Fruit fly (Drosophila melanogaster) whole organism, embryonic: Measurements from ENCODE around the gene Osi7.

Experiments used
- Atf-2 ChIP-seq: fragments of 200-800 bp; sonication (Bioruptor generic); optimal IDR thresholded peaks from 2 replicates; lab custom pipeline; 2016; ENCODE audit warnings: missing biosample characterization, missing genetic modification characterization
- Awh ChIP-seq: fragments of 200-800 bp; sonication (Bioruptor generic); IDR thresholded peaks from 2 replicates; pipeline ENCODE4, ENCODE4 v1.3.6; 2022; ENCODE audit warnings: missing biosample characterization, missing genetic modification characterization
- Blimp-1 ChIP-seq: fragments of 200-800 bp; sonication (Bioruptor generic); optimal IDR thresholded peaks from 3 replicates; lab custom pipeline; 2018; ENCODE audit warnings: missing biosample characterization, missing genetic modification characterization, mild to moderate bottlenecking, moderate library complexity, missing genetic modification reagents
- C15 ChIP-seq: fragments of 200-800 bp; sonication (Bioruptor generic); IDR thresholded peaks from 3 replicates; pipeline ENCODE4 v1.3.6; 2022; ENCODE audit warnings: missing biosample characterization, missing genetic modification characterization
- CG10654 ChIP-seq: fragments of 200-800 bp; sonication (Bioruptor generic); optimal IDR thresholded peaks from 2 replicates; lab custom pipeline; 2016; ENCODE audit warnings: missing biosample characterization, missing genetic modification characterization
- CG12236 ChIP-seq: fragments of 200-800 bp; sonication (Bioruptor generic); optimal IDR thresholded peaks from 2 replicates; lab custom pipeline; 2016; ENCODE audit warnings: missing biosample characterization, missing genetic modification characterization
- CG12659 ChIP-seq: fragments of 200-800 bp; sonication (Bioruptor generic); optimal IDR thresholded peaks from 3 replicates; lab custom pipeline; 2017; ENCODE audit warnings: mild to moderate bottlenecking, missing biosample characterization, missing genetic modification reagents, missing genetic modification characterization
- CG13287 ChIP-seq: fragments of 200-800 bp; sonication (Bioruptor generic); IDR thresholded peaks from 2 replicates; pipeline ENCODE4 v1.3.6; 2022; ENCODE audit warnings: missing biosample characterization, missing genetic modification characterization; ENCODE audit not compliant: partially characterized antibody
- CG13424 ChIP-seq: fragments of 200-800 bp; sonication (Bioruptor generic); optimal IDR thresholded peaks from 2 replicates; lab custom pipeline; 2019; ENCODE audit warnings: missing biosample characterization, mild to moderate bottlenecking, missing genetic modification characterization, moderate library complexity
- CG14014 ChIP-seq: fragments of 200-800 bp; sonication (Bioruptor generic); IDR thresholded peaks from 2 replicates; pipeline ENCODE4 v1.3.6; 2022; ENCODE audit warnings: missing biosample characterization, missing genetic modification characterization
- CG15073 ChIP-seq: fragments of 200-800 bp; sonication (Bioruptor generic); optimal IDR thresholded peaks from 2 replicates; lab custom pipeline; 2016; ENCODE audit warnings: missing biosample characterization, missing genetic modification characterization
- CG17359 ChIP-seq: fragments of 200-800 bp; sonication (Bioruptor generic); optimal IDR thresholded peaks from 3 replicates; lab custom pipeline; 2018; ENCODE audit warnings: missing biosample characterization, mild to moderate bottlenecking, missing genetic modification characterization, moderate library complexity
- CG31441 ChIP-seq: fragments of 200-800 bp; sonication (Bioruptor generic); IDR thresholded peaks from 2 replicates; pipeline ENCODE4 v1.3.6; 2022; ENCODE audit warnings: missing biosample characterization, missing genetic modification characterization
- CG33557 ChIP-seq: fragments of 200-800 bp; sonication (Bioruptor generic); optimal IDR thresholded peaks from 2 replicates; lab custom pipeline; 2019; ENCODE audit warnings: missing biosample characterization, mild to moderate bottlenecking, missing genetic modification characterization, moderate library complexity
- CG4424 ChIP-seq: fragments of 200-800 bp; sonication (Bioruptor generic); optimal IDR thresholded peaks from 3 replicates; lab custom pipeline; 2016; ENCODE audit warnings: missing biosample characterization, missing genetic modification characterization
- CG5953 ChIP-seq: fragments of 200-800 bp; sonication (Bioruptor generic); IDR thresholded peaks from 2 replicates; pipeline ENCODE4 v1.3.6; 2022; ENCODE audit warnings: missing biosample characterization, missing genetic modification characterization
- CG6689 ChIP-seq: fragments of 200-800 bp; sonication (Bioruptor generic); IDR thresholded peaks from 2 replicates; pipeline ENCODE4 v1.3.6; 2022; ENCODE audit warnings: missing biosample characterization, missing genetic modification characterization
- CG6791 ChIP-seq: fragments of 200-800 bp; sonication (Bioruptor generic); IDR thresholded peaks from 3 replicates; pipeline ENCODE4 v1.3.6; 2022; ENCODE audit warnings: missing biosample characterization, missing genetic modification characterization; ENCODE audit not compliant: partially characterized antibody
- CG6854 ChIP-seq: fragments of 200-800 bp; sonication (Bioruptor generic); optimal IDR thresholded peaks from 3 replicates; lab custom pipeline; 2017; ENCODE audit warnings: missing biosample characterization, mild to moderate bottlenecking, missing genetic modification characterization
- CG7839 ChIP-seq: fragments of 200-800 bp; sonication (Bioruptor generic); optimal IDR thresholded peaks from 3 replicates; lab custom pipeline; 2018; ENCODE audit warnings: missing biosample characterization, mild to moderate bottlenecking, missing genetic modification characterization, moderate library complexity
- CG8089 ChIP-seq: fragments of 200-800 bp; sonication (Bioruptor generic); optimal IDR thresholded peaks from 3 replicates; lab custom pipeline; 2016; ENCODE audit warnings: missing biosample characterization, missing genetic modification characterization
- CG9215 ChIP-seq: fragments of 200-800 bp; sonication (Bioruptor generic); IDR thresholded peaks from 2 replicates; pipeline ENCODE4 v1.3.6; 2022; ENCODE audit warnings: missing biosample characterization, missing genetic modification characterization
- D19B ChIP-seq: fragments of 200-800 bp; sonication (Bioruptor generic); optimal IDR thresholded peaks from 2 replicates; lab custom pipeline; 2017; ENCODE audit warnings: missing biosample characterization, mild to moderate bottlenecking, missing genetic modification characterization
- Dad ChIP-seq: fragments of 200-800 bp; sonication (Bioruptor generic); optimal IDR thresholded peaks from 3 replicates; lab custom pipeline; 2016; ENCODE audit warnings: missing biosample characterization, missing genetic modification characterization
- HmgZ ChIP-seq: fragments of 200-800 bp; sonication (Bioruptor generic); optimal IDR thresholded peaks from 2 replicates; lab custom pipeline; 2018; ENCODE audit warnings: missing biosample characterization, mild to moderate bottlenecking, missing genetic modification characterization
- NC2α ChIP-seq: fragments of 200-800 bp; sonication (Bioruptor generic); optimal IDR thresholded peaks from 2 replicates; lab custom pipeline; 2016; ENCODE audit warnings: missing biosample characterization, missing genetic modification characterization
- NK7.1 ChIP-seq: fragments of 200-800 bp; sonication (Bioruptor generic); optimal IDR thresholded peaks from 3 replicates; lab custom pipeline; 2016; ENCODE audit warnings: missing biosample characterization, missing genetic modification characterization
- Nf-YA ChIP-seq: fragments of 200-800 bp; sonication (Bioruptor generic); IDR thresholded peaks from 2 replicates; pipeline ENCODE4 v1.3.6; 2022; ENCODE audit warnings: missing biosample characterization, missing genetic modification characterization
- Nf-YC ChIP-seq: fragments of 200-800 bp; optimal IDR thresholded peaks from 3 replicates; lab custom pipeline; 2019; ENCODE audit warnings: missing biosample characterization, mild to moderate bottlenecking, missing genetic modification characterization, moderate library complexity
- Six4 ChIP-seq: fragments of 200-800 bp; sonication (Bioruptor generic); optimal IDR thresholded peaks from 2 replicates; lab custom pipeline; 2016; ENCODE audit warnings: missing biosample characterization, missing genetic modification characterization
- abd-A ChIP-seq: fragments of 200-800 bp; sonication (Bioruptor generic); optimal IDR thresholded peaks from 3 replicates; lab custom pipeline; 2019; ENCODE audit warnings: missing biosample characterization, mild to moderate bottlenecking, missing genetic modification characterization, moderate library complexity
- ac ChIP-seq: fragments of 200-800 bp; sonication (Bioruptor generic); optimal IDR thresholded peaks from 3 replicates; lab custom pipeline; 2017; ENCODE audit warnings: missing biosample characterization, mild to moderate bottlenecking, missing genetic modification characterization
- ap ChIP-seq: fragments of 200-800 bp; sonication (Bioruptor generic); IDR thresholded peaks from 2 replicates; pipeline ENCODE4 v1.3.6; 2022; ENCODE audit warnings: missing biosample characterization, missing genetic modification characterization
- br ChIP-seq: fragments of >200 bp; optimal IDR thresholded peaks from 2 replicates; lab custom pipeline; 2017
- esg ChIP-seq: fragments of 200-800 bp; sonication (Bioruptor generic); conservative IDR thresholded peaks from 2 replicates; pipeline ENCODE4 v1.3.6; 2022; ENCODE audit warnings: missing biosample characterization, missing genetic modification characterization
- klu ChIP-seq: fragments of 200-800 bp; sonication (Bioruptor generic); IDR thresholded peaks from 2 replicates; pipeline ENCODE4 v1.3.6; 2022; ENCODE audit warnings: missing biosample characterization, missing genetic modification characterization
- lilli ChIP-seq: fragments of 200-800 bp; sonication (Bioruptor generic); optimal IDR thresholded peaks from 3 replicates; lab custom pipeline; 2016; ENCODE audit warnings: missing biosample characterization, missing genetic modification characterization
- oc ChIP-seq: fragments of 200-800 bp; sonication (Bioruptor generic); optimal IDR thresholded peaks from 2 replicates; lab custom pipeline; 2018; ENCODE audit warnings: missing biosample characterization, mild to moderate bottlenecking, missing genetic modification characterization, moderate library complexity
- pfk ChIP-seq: fragments of 200-800 bp; sonication (Bioruptor generic); optimal IDR thresholded peaks from 2 replicates; lab custom pipeline; 2018; ENCODE audit warnings: missing biosample characterization, mild to moderate bottlenecking, missing genetic modification characterization, moderate library complexity
- prd ChIP-seq, 3 experiments: fragments of >200 bp in 2 of 3; fragments of 200-800 bp in 1 of 3; sonication (Bioruptor generic) in 1 of 3; optimal IDR thresholded peaks in 2 of 3; IDR thresholded peaks in 1 of 3; 2 replicates in 2 of 3; 3 replicates in 1 of 3; pipeline versions ENCODE4 v1.3.6 to Lab custom; 2017 to 2022; ENCODE audit warnings: missing biosample characterization in 1 of 3, missing genetic modification characterization in 1 of 3
- pros ChIP-seq: fragments of 200-800 bp; sonication (Bioruptor generic); optimal IDR thresholded peaks from 3 replicates; lab custom pipeline; 2019; ENCODE audit warnings: missing biosample characterization, mild to moderate bottlenecking, missing genetic modification characterization, moderate library complexity
- pzg ChIP-seq: fragments of 200-800 bp; sonication (Bioruptor generic); optimal IDR thresholded peaks from 3 replicates; lab custom pipeline; 2018; ENCODE audit warnings: missing biosample characterization, mild to moderate bottlenecking, missing genetic modification characterization, moderate library complexity
- repo ChIP-seq: fragments of 200-800 bp; sonication (Bioruptor generic); optimal IDR thresholded peaks from 2 replicates; lab custom pipeline; 2016; ENCODE audit warnings: missing biosample characterization, missing genetic modification characterization
- sd ChIP-seq: fragments of 200-800 bp; sonication (Bioruptor generic); optimal IDR thresholded peaks from 3 replicates; lab custom pipeline; 2018; ENCODE audit warnings: missing biosample characterization, mild to moderate bottlenecking, missing genetic modification characterization, moderate library complexity
- sens ChIP-seq: fragments of 200-800 bp; sonication (Bioruptor generic); peaks from one replicate; lab custom pipeline; 2016; ENCODE audit warnings: missing biosample characterization, missing genetic modification characterization
- seq ChIP-seq: fragments of 200-800 bp; sonication (Bioruptor generic); IDR thresholded peaks from 2 replicates; pipeline ENCODE4 v1.3.6; 2022; ENCODE audit warnings: missing biosample characterization, missing genetic modification characterization
- sqz ChIP-seq: fragments of 200-800 bp; sonication (Bioruptor generic); optimal IDR thresholded peaks from 3 replicates; lab custom pipeline; 2018; ENCODE audit warnings: missing biosample characterization, mild to moderate bottlenecking, missing genetic modification characterization
- trh ChIP-seq: fragments of 200-800 bp; sonication (Bioruptor generic); optimal IDR thresholded peaks from 2 replicates; lab custom pipeline; 2016; ENCODE audit warnings: missing biosample characterization, missing genetic modification characterization
- vvl ChIP-seq: fragments of 200-800 bp; sonication (Bioruptor generic); IDR thresholded peaks from 2 replicates; pipeline ENCODE4 v1.3.6; 2022; ENCODE audit warnings: missing biosample characterization, missing genetic modification characterization
- wdn ChIP-seq: fragments of 200-800 bp; sonication (Bioruptor generic); IDR thresholded peaks from 2 replicates; pipeline ENCODE4 v1.3.6; 2022; ENCODE audit warnings: missing biosample characterization, missing genetic modification characterization

The Osi7 gene

dm6 chr3R:6230298-6230697 is 18.5 kb upstream of the Osi7 start:
- TF ChIP-seq CG5953 (GFP tag; lab: Robert Waterston, UW) (no peak), Six4 (no peak), vvl (GFP tag; lab: Robert Waterston, UW) (peak; percentile 20; the same call in 1 of the 2 replicates), Nf-YC (tag; lab: Kevin White, UChicago) (no peak), pzg (GFP tag; lab: Kevin White, UChicago) (no peak), CG33557 (GFP tag; lab: Kevin White, UChicago) (no peak), CG13424 (no peak), Blimp-1 (GFP tag; lab: Kevin White, UChicago) (peak; percentile 84), klu (no peak), Awh (GFP tag; lab: Robert Waterston, UW) (0 out of 2 replicates have a peak, but pooled peaks have one; percentile 41), CG8089 (GFP tag; lab: Kevin White, UChicago) (no peak), oc (tag; lab: Kevin White, UChicago) (no peak), wdn (GFP tag; lab: Robert Waterston, UW) (no peak), abd-A (tag; lab: Kevin White, UChicago) (peak; percentile 47), C15 (no peak), CG12236 (GFP tag; lab: Kevin White, UChicago) (no peak), sd (peak; percentile 87)

DNA sequence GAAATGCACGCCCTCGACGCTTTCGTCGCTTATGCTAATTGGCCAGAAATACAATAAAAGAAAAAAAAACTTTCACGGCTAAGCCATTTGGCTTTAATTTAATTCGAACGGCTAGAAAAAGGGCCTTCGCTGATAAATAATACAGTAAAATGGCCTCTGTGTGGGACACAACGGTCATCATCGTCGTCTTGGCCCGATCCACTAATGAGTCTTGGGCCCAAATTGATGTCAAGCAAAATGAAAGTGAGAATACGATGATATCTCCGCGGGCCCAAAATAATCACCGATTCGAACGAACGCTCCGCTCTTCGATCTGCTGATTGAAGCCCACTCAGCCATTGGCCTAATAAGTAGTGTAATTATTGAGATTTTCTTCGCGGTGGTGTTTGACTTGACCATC is 17.4 kb upstream of the Osi7 start:
- TF ChIP-seq CG31441 (GFP tag; lab: Robert Waterston, UW) (no peak), prd (optimal IDR thresholded peaks at IDR 0.05; lab: Kevin White, UChicago) (no peak), prd (GFP tag; IDR thresholded peaks at IDR 0.05; lab: Robert Waterston, UW) (no peak), CG5953 (GFP tag; lab: Robert Waterston, UW) (no peak), pfk (GFP tag; lab: Kevin White, UChicago) (no peak), Nf-YA (GFP tag; lab: Robert Waterston, UW) (no peak), oc (tag; lab: Kevin White, UChicago) (peak; percentile 36), CG14014 (GFP tag; lab: Robert Waterston, UW) (no peak), br (lab: Kevin White, UChicago) (no peak), Blimp-1 (GFP tag; lab: Kevin White, UChicago) (peak; percentile 97), repo (no peak), CG6854 (GFP tag; lab: Kevin White, UChicago) (no peak), seq (GFP tag; lab: Robert Waterston, UW) (no peak), trh (GFP tag; lab: Kevin White, UChicago) (no peak), D19B (GFP tag; lab: Kevin White, UChicago) (no peak), CG9215 (GFP tag; lab: Robert Waterston, UW) (no peak), sqz (no peak), lilli (GFP tag; lab: Kevin White, UChicago) (no peak), abd-A (tag; lab: Kevin White, UChicago) (peak; percentile 76), ac (GFP tag; lab: Kevin White, UChicago) (no peak), CG17359 (tag; lab: Kevin White, UChicago) (no peak), Atf-2 (GFP tag; lab: Kevin White, UChicago) (no peak), CG12659 (GFP tag; lab: Kevin White, UChicago) (no peak), Dad (GFP tag; lab: Kevin White, UChicago) (no peak), HmgZ (tag; lab: Kevin White, UChicago) (no peak), CG6689 (GFP tag; lab: Robert Waterston, UW) (no peak), CG13287 (GFP tag; lab: Robert Waterston, UW) (no peak), CG6791 (no peak), NK7.1 (GFP tag; lab: Kevin White, UChicago) (no peak), pros (peak; percentile 84), CG7839 (tag; lab: Kevin White, UChicago) (no peak), ap (GFP tag; lab: Robert Waterston, UW) (no peak), CG15073 (GFP tag; lab: Kevin White, UChicago) (no peak), sens (GFP tag; lab: Kevin White, UChicago) (peak; percentile 47), NC2α (no peak), esg (no peak), CG10654 (GFP tag; lab: Kevin White, UChicago) (no peak), Awh (GFP tag; lab: Robert Waterston, UW) (peak; percentile 91), CG4424 (GFP tag; lab: Kevin White, UChicago) (no peak)
